Worm (Caenorhabditis elegans) whole organism, L3 larva: ENCODE measurements around the gene ifg-1.

Source experiments
- R02D3.7 ChIP-seq: fragments of 150-350 bp; optimal IDR thresholded peaks from 2 replicates; lab custom pipeline; 2014; ENCODE audit warnings: missing biosample characterization, missing genetic modification characterization
- ZK546.5 ChIP-seq: sonication (generic microtip); optimal IDR thresholded peaks from 2 replicates; lab custom pipeline; 2017; ENCODE audit warnings: missing biosample characterization, missing genetic modification characterization
- aly-2 ChIP-seq: fragments of 150-350 bp; optimal IDR thresholded peaks from 2 replicates; lab custom pipeline; 2014; ENCODE audit warnings: missing biosample characterization, missing genetic modification characterization
- ama-1 ChIP-seq: fragments of 150-350 bp; optimal IDR thresholded peaks from 2 replicates; lab custom pipeline; 2018
- ceh-16 ChIP-seq: sonication (generic microtip); optimal IDR thresholded peaks from 2 replicates; lab custom pipeline; 2017; ENCODE audit warnings: missing biosample characterization, missing genetic modification characterization
- ceh-28 ChIP-seq: fragments of 150-350 bp; optimal IDR thresholded peaks from 2 replicates; lab custom pipeline; 2014; ENCODE audit warnings: missing biosample characterization, missing genetic modification reagents, missing genetic modification characterization
- ceh-82 ChIP-seq: fragments of 150-350 bp; optimal IDR thresholded peaks from 2 replicates; lab custom pipeline; 2014; ENCODE audit warnings: missing biosample characterization, missing genetic modification characterization
- ceh-9 ChIP-seq: sonication (generic microtip); optimal IDR thresholded peaks from 2 replicates; lab custom pipeline; 2018; ENCODE audit warnings: missing biosample characterization, missing genetic modification characterization
- egl-27 ChIP-seq: sonication (generic microtip); optimal IDR thresholded peaks from 4 replicates; lab custom pipeline; 2017; ENCODE audit warnings: missing biosample characterization, missing genetic modification reagents, missing genetic modification characterization
- egl-5 ChIP-seq: fragments of 150-350 bp; optimal IDR thresholded peaks from 2 replicates; lab custom pipeline; 2017; ENCODE audit warnings: missing biosample characterization, missing genetic modification reagents, missing genetic modification characterization, inconsistent platforms
- elt-1 ChIP-seq: fragments of 150-350 bp; optimal IDR thresholded peaks from 2 replicates; lab custom pipeline; 2014; ENCODE audit warnings: missing biosample characterization, missing genetic modification characterization
- elt-2 ChIP-seq: sonication (generic microtip); optimal IDR thresholded peaks from 2 replicates; lab custom pipeline; 2016; ENCODE audit warnings: missing genetic modification reagents, mild to moderate bottlenecking, missing genetic modification characterization, missing compliant biosample characterization
- elt-3 ChIP-seq, 3 experiments: fragments of 150-350 bp in 1 of 3; sonication (generic microtip) in 2 of 3; optimal IDR thresholded peaks; 2 replicates in 2 of 3; 4 replicates in 1 of 3; lab custom pipeline; 2014 to 2017; ENCODE audit warnings: missing biosample characterization in 3 of 3, missing genetic modification characterization in 3 of 3
- eor-1 ChIP-seq, 2 experiments: fragments of 150-350 bp; optimal IDR thresholded peaks; 2 replicates each; lab custom pipeline; 2014 to 2018; ENCODE audit warnings: missing biosample characterization in 2 of 2, missing genetic modification characterization in 2 of 2
- fkh-2 ChIP-seq: fragments of 150-350 bp; optimal IDR thresholded peaks from 2 replicates; lab custom pipeline; 2014; ENCODE audit warnings: missing biosample characterization, missing genetic modification reagents, missing genetic modification characterization
- fos-1 ChIP-seq: fragments of 150-350 bp; optimal IDR thresholded peaks from 2 replicates; lab custom pipeline; 2014; ENCODE audit warnings: missing biosample characterization, missing genetic modification characterization
- hmg-11 ChIP-seq: sonication (generic microtip); optimal IDR thresholded peaks from 2 replicates; lab custom pipeline; 2016; ENCODE audit warnings: missing genetic modification characterization, missing compliant biosample characterization
- jun-1 ChIP-seq: fragments of 150-350 bp; optimal IDR thresholded peaks from 2 replicates; lab custom pipeline; 2014; ENCODE audit warnings: missing biosample characterization, missing genetic modification reagents, missing genetic modification characterization
- lin-15B ChIP-seq: fragments of 150-350 bp; optimal IDR thresholded peaks from 2 replicates; lab custom pipeline; 2014; ENCODE audit warnings: missing biosample characterization, missing genetic modification characterization
- lin-39 ChIP-seq: fragments of 150-350 bp; optimal IDR thresholded peaks from 2 replicates; lab custom pipeline; 2018; ENCODE audit warnings: missing biosample characterization, missing genetic modification reagents, missing genetic modification characterization
- mdl-1 ChIP-seq: fragments of 150-350 bp; optimal IDR thresholded peaks from 2 replicates; lab custom pipeline; 2014; ENCODE audit warnings: missing biosample characterization, missing genetic modification characterization
- mml-1 ChIP-seq: fragments of 150-350 bp; sonication (generic microtip); optimal IDR thresholded peaks from 3 replicates; lab custom pipeline; 2014; ENCODE audit warnings: missing biosample characterization, missing genetic modification characterization
- nhr-11 ChIP-seq: fragments of 150-350 bp; optimal IDR thresholded peaks from 2 replicates; lab custom pipeline; 2014; ENCODE audit warnings: missing biosample characterization, missing genetic modification characterization
- nhr-23 ChIP-seq: fragments of 150-350 bp; optimal IDR thresholded peaks from 2 replicates; lab custom pipeline; 2014; ENCODE audit warnings: missing biosample characterization, missing genetic modification reagents, missing genetic modification characterization
- nhr-237 ChIP-seq: fragments of 150-350 bp; optimal IDR thresholded peaks from 2 replicates; lab custom pipeline; 2014; ENCODE audit warnings: missing biosample characterization, missing genetic modification characterization
- nhr-28 ChIP-seq: fragments of 150-350 bp; optimal IDR thresholded peaks from 2 replicates; lab custom pipeline; 2014; ENCODE audit warnings: missing biosample characterization, missing genetic modification characterization
- nhr-43 ChIP-seq: sonication (generic microtip); optimal IDR thresholded peaks from 2 replicates; lab custom pipeline; 2016; ENCODE audit warnings: mild to moderate bottlenecking, missing genetic modification characterization, missing compliant biosample characterization; ENCODE audit not compliant: poor library complexity, severe bottlenecking
- nhr-67 ChIP-seq: fragments of 150-350 bp; optimal IDR thresholded peaks from 2 replicates; lab custom pipeline; 2014; ENCODE audit warnings: missing biosample characterization, missing genetic modification characterization
- nhr-76 ChIP-seq: fragments of 150-350 bp; sonication (generic microtip); optimal IDR thresholded peaks from 5 replicates; lab custom pipeline; 2014; ENCODE audit warnings: missing biosample characterization, missing genetic modification characterization
- nhr-77 ChIP-seq: fragments of 150-350 bp; optimal IDR thresholded peaks from 2 replicates; lab custom pipeline; 2014; ENCODE audit warnings: missing biosample characterization, missing genetic modification characterization
- pha-4 ChIP-seq: fragments of 150-350 bp; optimal IDR thresholded peaks from 2 replicates; lab custom pipeline; 2014; ENCODE audit warnings: missing biosample characterization, missing genetic modification reagents, missing genetic modification characterization
- pqm-1 ChIP-seq: fragments of 150-350 bp; optimal IDR thresholded peaks from 2 replicates; lab custom pipeline; 2017; ENCODE audit warnings: missing biosample characterization, missing genetic modification characterization, inconsistent platforms
- sea-2 ChIP-seq: fragments of 150-350 bp; sonication (generic microtip); optimal IDR thresholded peaks from 4 replicates; lab custom pipeline; 2014; ENCODE audit warnings: missing biosample characterization, missing genetic modification reagents, missing genetic modification characterization
- tbx-2 ChIP-seq: sonication (generic microtip); optimal IDR thresholded peaks from 2 replicates; lab custom pipeline; 2016; ENCODE audit warnings: mild to moderate bottlenecking, missing genetic modification characterization, missing compliant biosample characterization
- unc-39 ChIP-seq: sonication (generic microtip); optimal IDR thresholded peaks from 4 replicates; lab custom pipeline; 2017; ENCODE audit warnings: missing biosample characterization, missing genetic modification characterization
- unc-62 ChIP-seq: fragments of 150-350 bp; sonication (generic microtip); optimal IDR thresholded peaks from 4 replicates; lab custom pipeline; 2014; ENCODE audit warnings: missing biosample characterization, missing genetic modification reagents, missing genetic modification characterization
- ztf-11 ChIP-seq: fragments of 150-350 bp; optimal IDR thresholded peaks from 2 replicates; lab custom pipeline; 2014; ENCODE audit warnings: missing biosample characterization, missing genetic modification characterization
- ztf-4 ChIP-seq: fragments of 150-350 bp; optimal IDR thresholded peaks from 2 replicates; lab custom pipeline; 2014; ENCODE audit warnings: missing biosample characterization, missing genetic modification characterization

The ifg-1 gene

ce11 chrII:8226475-8226874 is 9.5 kb downstream of the ifg-1 start:
- peak; percentile 83 for TF ChIP-seq pqm-1
- TF ChIP-seq pha-4 (tag; lab: Kevin White, UChicago): peak; percentile 68
- TF ChIP-seq ceh-16 (tag; lab: Kevin White, UChicago): no peak
- TF ChIP-seq ceh-28: peak; percentile 22
- TF ChIP-seq elt-2 (tag; lab: Kevin White, UChicago): peak; percentile 95

- no peak for TF ChIP-seq ztf-11
- TF ChIP-seq mml-1: no peak
- TF ChIP-seq R02D3.7: no peak
- no peak for TF ChIP-seq ZK546.5 (tag; lab: Kevin White, UChicago)
- no peak for TF ChIP-seq lin-15B
- no peak for TF ChIP-seq unc-39 (tag; lab: Kevin White, UChicago)
- TF ChIP-seq aly-2 (tag; lab: Kevin White, UChicago): no peak
- TF ChIP-seq egl-27 (tag; lab: Kevin White, UChicago): no peak
- TF ChIP-seq tbx-2 (tag; lab: Kevin White, UChicago): no peak
- no peak for TF ChIP-seq elt-1
- no peak for TF ChIP-seq pha-4 (tag; lab: Kevin White, UChicago)
- no peak for TF ChIP-seq ama-1
- no peak for TF ChIP-seq nhr-237 (tag; lab: Kevin White, UChicago)
- no peak for TF ChIP-seq mdl-1
- TF ChIP-seq fos-1 (tag; lab: Kevin White, UChicago): no peak
These were observed 14.0 kb downstream of the ifg-1 start, which contains the start of gene M110.9 for ce11 chrII:8230976-8231375. M110.9 (plus strand) TSS chrII:8231276.

- TF ChIP-seq elt-3 (tag; optimal IDR thresholded peaks at IDR 0.05; lab: Kevin White, UChicago) (no peak), nhr-11 (no peak), elt-2 (tag; lab: Kevin White, UChicago) (no peak), ZK546.5 (tag; lab: Kevin White, UChicago) (no peak), egl-5 (tag; lab: Kevin White, UChicago) (no peak), lin-39 (tag; lab: Kevin White, UChicago) (no peak), ztf-4 (tag; lab: Kevin White, UChicago) (no peak), ceh-9 (no peak), mdl-1 (no peak), nhr-76 (tag; lab: Kevin White, UChicago) (no peak), hmg-11 (tag; lab: Kevin White, UChicago) (no peak), unc-62 (GFP tag; lab: Kevin White, UChicago) (no peak), nhr-23 (tag; lab: Kevin White, UChicago) (no peak), nhr-28 (tag; lab: Kevin White, UChicago) (no peak), R02D3.7 (no peak), ceh-82 (tag; lab: Kevin White, UChicago) (no peak), sea-2 (GFP tag; lab: Kevin White, UChicago) (no peak), nhr-77 (tag; lab: Kevin White, UChicago) (no peak), fkh-2 (tag; lab: Kevin White, UChicago) (no peak)
- TF ChIP-seq, all 47 proteins: peak for 0
These were observed 15.5 kb downstream of the ifg-1 start, which contains the start of gene M110.7 for ce11 chrII:8232489-8232888. M110.7 (plus strand) TSS chrII:8232789.

ce11 chrII:8238155-8238554 is 21.1 kb downstream of the ifg-1 start, which contains the start of gene nlp-5:
nlp-5 (plus strand) TSS chrII:8238455.
- no peak for TF ChIP-seq jun-1 (tag; lab: Kevin White, UChicago)
- no peak for TF ChIP-seq eor-1 (tag; optimal IDR thresholded peaks at IDR 0.05; lab: Kevin White, UChicago)
- TF ChIP-seq fos-1 (tag; lab: Kevin White, UChicago): no peak
- no peak for TF ChIP-seq elt-3 (tag; optimal IDR thresholded peaks at IDR 0.05; lab: Kevin White, UChicago)
- TF ChIP-seq ZK546.5 (tag; lab: Kevin White, UChicago): no peak
- no peak for TF ChIP-seq mml-1
- TF ChIP-seq nhr-67 (tag; lab: Kevin White, UChicago): no peak
- TF ChIP-seq nhr-43: no peak
- no peak for TF ChIP-seq egl-27 (tag; lab: Kevin White, UChicago)
- no peak for TF ChIP-seq ztf-4 (tag; lab: Kevin White, UChicago)
- TF ChIP-seq ceh-82 (tag; lab: Kevin White, UChicago): no peak
